Worm (Caenorhabditis elegans) whole organism, L2 larva: ENCODE results near the gene Y22D7AR.2.

Source experiments
- C34F6.9 ChIP-seq: fragments of 150-350 bp; optimal IDR thresholded peaks from 2 replicates; lab custom pipeline; 2014; ENCODE audit warnings: missing biosample characterization, missing genetic modification characterization
- F13H6.1 ChIP-seq: sonication (generic microtip); optimal IDR thresholded peaks from 2 replicates; lab custom pipeline; 2016; ENCODE audit warnings: missing genetic modification characterization, missing compliant biosample characterization
- R02D3.7 ChIP-seq: fragments of 150-350 bp; optimal IDR thresholded peaks from 2 replicates; lab custom pipeline; 2014; ENCODE audit warnings: missing biosample characterization, missing genetic modification characterization
- Y55F3AM.14 ChIP-seq: fragments of 200-800 bp; sonication (Bioruptor generic); optimal IDR thresholded peaks from 2 replicates; lab custom pipeline; 2018; ENCODE audit warnings: mild to moderate bottlenecking, missing genetic modification characterization, missing compliant biosample characterization
- ZK546.5 ChIP-seq: sonication (generic microtip); optimal IDR thresholded peaks from 2 replicates; lab custom pipeline; 2017; ENCODE audit warnings: missing biosample characterization, missing genetic modification characterization
- alr-1 ChIP-seq: fragments of 150-350 bp; optimal IDR thresholded peaks from 2 replicates; lab custom pipeline; 2014; ENCODE audit warnings: missing biosample characterization, missing genetic modification characterization
- aly-2 ChIP-seq: fragments of 150-350 bp; optimal IDR thresholded peaks from 2 replicates; lab custom pipeline; 2014; ENCODE audit warnings: missing biosample characterization, missing genetic modification characterization
- ama-1 ChIP-seq: fragments of 150-350 bp; optimal IDR thresholded peaks from 2 replicates; lab custom pipeline; 2018; ENCODE audit warnings: inconsistent platforms
- blmp-1 ChIP-seq: sonication (generic microtip); optimal IDR thresholded peaks from 2 replicates; lab custom pipeline; 2017; ENCODE audit warnings: missing genetic modification characterization, mild to moderate bottlenecking, missing compliant biosample characterization, antibody characterized with exemption, moderate library complexity; ENCODE audit not compliant: insufficient read depth
- ceh-16 ChIP-seq: fragments of 150-350 bp; optimal IDR thresholded peaks from 2 replicates; lab custom pipeline; 2014; ENCODE audit warnings: missing biosample characterization, missing genetic modification characterization
- ceh-82 ChIP-seq: fragments of 150-350 bp; optimal IDR thresholded peaks from 2 replicates; lab custom pipeline; 2014; ENCODE audit warnings: missing biosample characterization, missing genetic modification characterization
- crh-2 ChIP-seq: sonication (generic microtip); optimal IDR thresholded peaks from 2 replicates; lab custom pipeline; 2017; ENCODE audit warnings: missing biosample characterization, missing genetic modification characterization
- dmd-4 ChIP-seq: sonication (generic microtip); optimal IDR thresholded peaks from 2 replicates; lab custom pipeline; 2017; ENCODE audit warnings: missing biosample characterization, missing genetic modification characterization
- egl-27 ChIP-seq: sonication (generic microtip); optimal IDR thresholded peaks from 3 replicates; lab custom pipeline; 2017; ENCODE audit warnings: missing biosample characterization, missing genetic modification reagents, missing genetic modification characterization
- elt-1 ChIP-seq: fragments of 150-350 bp; optimal IDR thresholded peaks from 2 replicates; lab custom pipeline; 2014; ENCODE audit warnings: missing biosample characterization, missing genetic modification characterization
- elt-3 ChIP-seq: sonication (generic microtip); optimal IDR thresholded peaks from 2 replicates; lab custom pipeline; 2017; ENCODE audit warnings: missing biosample characterization, missing genetic modification characterization
- gmeb-1 ChIP-seq: fragments of 150-350 bp; optimal IDR thresholded peaks from 2 replicates; lab custom pipeline; 2014; ENCODE audit warnings: missing biosample characterization, missing genetic modification characterization
- lin-11 ChIP-seq: fragments of 150-350 bp; sonication (generic microtip); optimal IDR thresholded peaks from 2 replicates; lab custom pipeline; 2014; ENCODE audit warnings: missing biosample characterization, missing genetic modification characterization, inconsistent platforms, mixed read lengths
- lin-13 ChIP-seq: fragments of 150-350 bp; optimal IDR thresholded peaks from 2 replicates; lab custom pipeline; 2014; ENCODE audit warnings: missing biosample characterization, missing genetic modification reagents, missing genetic modification characterization
- lin-39 ChIP-seq: fragments of 150-350 bp; optimal IDR thresholded peaks from 2 replicates; lab custom pipeline; 2014; ENCODE audit warnings: missing biosample characterization, missing genetic modification reagents, missing genetic modification characterization
- lsy-2 ChIP-seq, 2 experiments: fragments of 150-350 bp in 1 of 2; sonication (generic microtip) in 1 of 2; optimal IDR thresholded peaks; 2 replicates each; lab custom pipeline; 2014 to 2017; ENCODE audit warnings: missing biosample characterization in 2 of 2, missing genetic modification characterization in 2 of 2
- mab-5 ChIP-seq: fragments of 150-350 bp; optimal IDR thresholded peaks from 2 replicates; lab custom pipeline; 2014; ENCODE audit warnings: missing biosample characterization, missing genetic modification characterization
- mbf-1 ChIP-seq: sonication (generic microtip); optimal IDR thresholded peaks from 2 replicates; lab custom pipeline; 2017; ENCODE audit warnings: missing biosample characterization, missing genetic modification characterization
- mdl-1 ChIP-seq, 2 experiments: fragments of 150-350 bp in 1 of 2; sonication (generic microtip) in 1 of 2; optimal IDR thresholded peaks; 2 replicates each; lab custom pipeline; 2017; ENCODE audit warnings: missing biosample characterization in 2 of 2, missing genetic modification characterization in 2 of 2
- nhr-10 ChIP-seq: sonication (generic microtip); optimal IDR thresholded peaks from 2 replicates; lab custom pipeline; 2017; ENCODE audit warnings: missing biosample characterization, missing genetic modification characterization
- nhr-11 ChIP-seq: fragments of 150-350 bp; optimal IDR thresholded peaks from 2 replicates; lab custom pipeline; 2014; ENCODE audit warnings: missing biosample characterization, missing genetic modification characterization
- nhr-12 ChIP-seq: fragments of 150-350 bp; optimal IDR thresholded peaks from 2 replicates; lab custom pipeline; 2014; ENCODE audit warnings: missing biosample characterization, missing genetic modification characterization
- nhr-129 ChIP-seq: fragments of 150-350 bp; optimal IDR thresholded peaks from 2 replicates; lab custom pipeline; 2014; ENCODE audit warnings: missing biosample characterization, missing genetic modification characterization
- nhr-21 ChIP-seq: fragments of 150-350 bp; optimal IDR thresholded peaks from 2 replicates; lab custom pipeline; 2014; ENCODE audit warnings: missing biosample characterization, missing genetic modification characterization
- nhr-23 ChIP-seq: fragments of 150-350 bp; optimal IDR thresholded peaks from 2 replicates; lab custom pipeline; 2014; ENCODE audit warnings: missing biosample characterization, missing genetic modification reagents, missing genetic modification characterization
- nhr-237 ChIP-seq: fragments of 150-350 bp; optimal IDR thresholded peaks from 2 replicates; lab custom pipeline; 2014; ENCODE audit warnings: missing biosample characterization, missing genetic modification characterization
- nhr-25 ChIP-seq: fragments of 150-350 bp; sonication (generic microtip); optimal IDR thresholded peaks from 3 replicates; lab custom pipeline; 2014; ENCODE audit warnings: missing biosample characterization, missing genetic modification characterization
- nhr-6 ChIP-seq: fragments of 150-350 bp; optimal IDR thresholded peaks from 2 replicates; lab custom pipeline; 2014; ENCODE audit warnings: missing biosample characterization, missing genetic modification characterization
- nhr-77 ChIP-seq: fragments of 150-350 bp; optimal IDR thresholded peaks from 2 replicates; lab custom pipeline; 2014; ENCODE audit warnings: missing biosample characterization, missing genetic modification characterization
- peb-1 ChIP-seq: fragments of 150-350 bp; optimal IDR thresholded peaks from 2 replicates; lab custom pipeline; 2014; ENCODE audit warnings: missing biosample characterization, missing genetic modification characterization
- skn-1 ChIP-seq: sonication (generic microtip); optimal IDR thresholded peaks from 2 replicates; lab custom pipeline; 2017; ENCODE audit warnings: missing biosample characterization, missing genetic modification characterization
- sma-3 ChIP-seq: sonication (generic microtip); optimal IDR thresholded peaks from 2 replicates; lab custom pipeline; 2016; ENCODE audit warnings: missing genetic modification reagents, missing genetic modification characterization, missing compliant biosample characterization
- sma-9 ChIP-seq, 2 experiments: fragments of 150-350 bp in 1 of 2; sonication (generic microtip) in 1 of 2; optimal IDR thresholded peaks; 2 replicates each; lab custom pipeline; 2014 to 2016; ENCODE audit warnings: missing genetic modification characterization in 2 of 2, mild to moderate bottlenecking in 1 of 2, missing biosample characterization in 1 of 2, missing compliant biosample characterization in 1 of 2, missing genetic modification reagents in 1 of 2, moderate library complexity in 1 of 2
- snpc-4 ChIP-seq: fragments of 150-350 bp; optimal IDR thresholded peaks from 2 replicates; lab custom pipeline; 2014; ENCODE audit warnings: missing biosample characterization, missing genetic modification characterization
- unc-55 ChIP-seq: fragments of 150-350 bp; sonication (generic microtip); optimal IDR thresholded peaks from 3 replicates; lab custom pipeline; 2014; ENCODE audit warnings: missing biosample characterization, missing genetic modification reagents, missing genetic modification characterization
- zag-1 ChIP-seq: fragments of 150-350 bp; optimal IDR thresholded peaks from 2 replicates; lab custom pipeline; 2014; ENCODE audit warnings: missing biosample characterization, missing genetic modification characterization
- ztf-1 ChIP-seq: fragments of 200-800 bp; sonication (Bioruptor generic); conservative IDR thresholded peaks from 2 replicates; pipeline ENCODE4 v1.3.6; 2022; ENCODE audit warnings: missing genetic modification characterization, missing compliant biosample characterization
- ztf-11 ChIP-seq: sonication (generic microtip); optimal IDR thresholded peaks from 2 replicates; lab custom pipeline; 2017; ENCODE audit warnings: missing biosample characterization, missing genetic modification characterization
- ztf-4 ChIP-seq: fragments of 150-350 bp; optimal IDR thresholded peaks from 2 replicates; lab custom pipeline; 2014; ENCODE audit warnings: missing biosample characterization, missing genetic modification characterization

The Y22D7AR.2 gene

DNA sequence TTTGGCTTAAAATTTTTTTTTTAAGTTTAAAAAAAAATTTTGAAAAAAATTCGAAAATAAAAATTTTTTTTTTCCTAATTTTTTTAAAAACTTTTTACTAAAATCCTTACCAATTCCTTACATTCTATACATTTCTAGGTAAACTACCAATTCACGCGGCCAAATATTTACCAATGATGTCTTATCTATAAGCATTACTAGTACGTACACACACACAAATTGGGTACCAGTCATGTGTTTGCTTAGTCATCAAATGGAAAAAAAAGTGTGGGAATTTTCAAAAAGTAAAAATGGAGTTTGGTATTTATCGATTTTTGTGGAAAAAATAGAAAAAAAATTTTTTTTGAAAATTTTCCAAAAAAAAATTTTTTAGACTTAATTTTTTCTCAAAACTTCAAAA lies 29.2 kb upstream of the Y22D7AR.2 start, which contains the start of gene Y22D7AR.6:
Gene Y22D7AR.6, minus strand, starts transcription at position 134 of the 400 bp plus-strand sequence.
- TF ChIP-seq ZK546.5 (no peak), F13H6.1 (tag; lab: Kevin White, UChicago) (no peak), elt-3 (tag; lab: Kevin White, UChicago) (no peak), snpc-4 (no peak), nhr-25 (no peak), crh-2 (tag; lab: Kevin White, UChicago) (no peak), ztf-1 (GFP tag; lab: Robert Waterston, UW) (no peak), sma-9 (GFP tag; optimal IDR thresholded peaks at IDR 0.05; lab: Kevin White, UChicago) (no peak), sma-9 (tag; optimal IDR thresholded peaks at IDR 0.05; lab: Kevin White, UChicago) (no peak), nhr-12 (tag; lab: Kevin White, UChicago) (no peak), lsy-2 (tag; optimal IDR thresholded peaks at IDR 0.05; lab: Kevin White, UChicago) (no peak), lin-39 (tag; lab: Kevin White, UChicago) (no peak), R02D3.7 (tag; lab: Kevin White, UChicago) (no peak), mdl-1 (tag; optimal IDR thresholded peaks at IDR 0.05; lab: Kevin White, UChicago) (no peak), ceh-82 (tag; lab: Kevin White, UChicago) (no peak)
- TF ChIP-seq, all 48 proteins: peak for 0

ce11 chrIII:1678671-1679070 lies 27.1 kb upstream of the Y22D7AR.2 start:
- TF ChIP-seq lin-39 (tag; lab: Kevin White, UChicago): no peak
- TF ChIP-seq snpc-4: no peak
- TF ChIP-seq F13H6.1 (tag; lab: Kevin White, UChicago): peak; percentile 9

DNA sequence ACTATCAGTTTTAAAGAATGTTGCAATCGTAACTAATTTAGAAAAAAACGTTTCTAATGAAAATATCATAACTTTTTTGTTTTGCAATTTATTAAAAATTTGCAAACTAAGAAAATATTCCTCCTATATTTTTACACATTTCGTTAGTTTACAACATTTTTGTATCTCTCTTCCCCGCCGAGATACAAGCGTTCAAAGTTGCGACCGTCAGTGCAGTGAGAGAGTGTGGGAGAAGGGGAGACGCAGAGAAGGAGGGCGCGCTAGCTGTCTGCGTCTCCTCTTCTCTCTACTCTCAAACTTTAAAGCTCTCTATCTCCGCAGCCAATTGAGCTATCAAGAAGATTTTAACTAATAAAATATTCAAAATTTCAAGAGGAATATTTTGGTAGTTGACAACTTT lies 25.4 kb upstream of the Y22D7AR.2 start:
- TF ChIP-seq ztf-4 (tag; lab: Kevin White, UChicago): no peak
- no peak for TF ChIP-seq unc-55 (GFP tag; lab: Kevin White, UChicago)
- no peak for TF ChIP-seq alr-1
- no peak for TF ChIP-seq lin-11
- TF ChIP-seq nhr-12 (tag; lab: Kevin White, UChicago): no peak
- no peak for TF ChIP-seq snpc-4
- TF ChIP-seq dmd-4 (tag; lab: Kevin White, UChicago): no peak
- no peak for TF ChIP-seq elt-1 (tag; lab: Kevin White, UChicago)
- TF ChIP-seq sma-3 (GFP tag; lab: Kevin White, UChicago): no peak
- no peak for TF ChIP-seq ama-1 (lab: Kevin White, UChicago)
- no peak for TF ChIP-seq ceh-82 (tag; lab: Kevin White, UChicago)
- TF ChIP-seq nhr-237: no peak
- no peak for TF ChIP-seq skn-1 (tag; lab: Kevin White, UChicago)
- no peak for TF ChIP-seq crh-2 (tag; lab: Kevin White, UChicago)
- no peak for TF ChIP-seq elt-3 (tag; lab: Kevin White, UChicago)
- TF ChIP-seq ZK546.5: no peak
- no peak for TF ChIP-seq Y55F3AM.14 (GFP tag; lab: Kevin White, UChicago)
- TF ChIP-seq nhr-10 (tag; lab: Kevin White, UChicago): no peak
- TF ChIP-seq nhr-77 (tag; lab: Kevin White, UChicago): no peak
- no peak for TF ChIP-seq lin-39 (tag; lab: Kevin White, UChicago)

DNA sequence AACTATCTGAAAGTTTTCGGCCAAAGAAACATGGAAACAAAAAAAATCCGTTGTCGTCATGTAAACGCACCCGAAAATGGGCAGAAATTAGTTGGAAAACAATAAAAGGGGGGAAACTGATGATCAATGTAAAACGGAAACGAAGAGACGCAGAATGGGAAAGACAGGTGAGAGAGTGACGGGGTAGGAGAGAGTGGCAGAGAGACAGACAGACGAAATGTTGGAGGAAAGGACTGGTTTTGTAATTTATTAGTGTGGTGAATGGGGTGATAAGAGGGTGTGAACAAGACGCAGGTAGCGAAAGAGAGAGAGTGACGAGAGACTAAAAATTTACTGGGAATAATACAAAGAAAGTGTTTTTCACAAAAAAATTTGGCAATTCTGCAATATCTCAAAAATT lies 24.8 kb upstream of the Y22D7AR.2 start:
- TF ChIP-seq elt-3 (tag; lab: Kevin White, UChicago): no peak
- TF ChIP-seq mbf-1 (tag; lab: Kevin White, UChicago): no peak
- TF ChIP-seq unc-55 (GFP tag; lab: Kevin White, UChicago): peak; percentile 65
- TF ChIP-seq elt-1 (tag; lab: Kevin White, UChicago): no peak
- TF ChIP-seq crh-2 (tag; lab: Kevin White, UChicago): peak; percentile 88
- peak; percentile 82 for TF ChIP-seq nhr-6 (tag; lab: Kevin White, UChicago)
- TF ChIP-seq lin-11: no peak
- no peak for TF ChIP-seq ztf-4 (tag; lab: Kevin White, UChicago)
- no peak for TF ChIP-seq ztf-11 (tag; lab: Kevin White, UChicago)
- peak; percentile 89 for TF ChIP-seq gmeb-1 (tag; lab: Kevin White, UChicago)
- no peak for TF ChIP-seq alr-1
- peak; percentile 74 for TF ChIP-seq mab-5 (tag; lab: Kevin White, UChicago)
- TF ChIP-seq nhr-129: peak; percentile 76
- no peak for TF ChIP-seq nhr-12 (tag; lab: Kevin White, UChicago)
- no peak for TF ChIP-seq nhr-11 (tag; lab: Kevin White, UChicago)
- TF ChIP-seq mdl-1 (tag; optimal IDR thresholded peaks at IDR 0.05; lab: Kevin White, UChicago): no peak
- peak; percentile 16 to 74 for TF ChIP-seq lsy-2 (tag; optimal IDR thresholded peaks at IDR 0.05; lab: Kevin White, UChicago)
- TF ChIP-seq peb-1 (tag; lab: Kevin White, UChicago): no peak
- no peak for TF ChIP-seq ztf-1 (GFP tag; lab: Robert Waterston, UW)
- TF ChIP-seq skn-1 (tag; lab: Kevin White, UChicago): no peak
- TF ChIP-seq sma-3 (GFP tag; lab: Kevin White, UChicago): peak; percentile 93
- no peak for TF ChIP-seq zag-1 (tag; lab: Kevin White, UChicago)
- peak; percentile 85 for TF ChIP-seq egl-27 (tag; lab: Kevin White, UChicago)
- TF ChIP-seq F13H6.1 (tag; lab: Kevin White, UChicago): peak; percentile 84
- TF ChIP-seq dmd-4 (tag; lab: Kevin White, UChicago): no peak
- no peak for TF ChIP-seq ceh-16 (tag; lab: Kevin White, UChicago)
- peak; percentile 88 for TF ChIP-seq nhr-21 (tag; lab: Kevin White, UChicago)
- TF ChIP-seq aly-2 (tag; lab: Kevin White, UChicago): no peak
- peak; percentile 64 for TF ChIP-seq lin-13 (GFP tag; lab: Kevin White, UChicago)
- no peak for TF ChIP-seq nhr-23 (tag; lab: Kevin White, UChicago)
- peak; percentile 74 for TF ChIP-seq C34F6.9 (tag; lab: Kevin White, UChicago)
- TF ChIP-seq blmp-1 (tag; lab: Kevin White, UChicago): peak; percentile 40
- no peak for TF ChIP-seq R02D3.7 (tag; lab: Kevin White, UChicago)
- peak; percentile 91 for TF ChIP-seq nhr-25
- peak; percentile 93 for TF ChIP-seq sma-9 (GFP tag; optimal IDR thresholded peaks at IDR 0.05; lab: Kevin White, UChicago)
- no peak for TF ChIP-seq sma-9 (tag; optimal IDR thresholded peaks at IDR 0.05; lab: Kevin White, UChicago)
